Worm (Caenorhabditis elegans): Measurements from ENCODE around the gene Y62H9A.12.

- TF ChIP-seq elt-2 (tag; optimal IDR thresholded peaks at IDR 0.05) (no peak), che-1 (tag; optimal IDR thresholded peaks at IDR 0.05) (no peak), fkh-10 (GFP tag; optimal IDR thresholded peaks at IDR 0.05) (no peak), madf-2 (tag; optimal IDR thresholded peaks at IDR 0.05) (no peak), ceh-45 (GFP tag; IDR thresholded peaks at IDR 0.05) (no peak), Y22D7AL.16 (tag; optimal IDR thresholded peaks at IDR 0.05) (no peak), tbx-2 (tag; optimal IDR thresholded peaks at IDR 0.05) (no peak), pag-3 (tag; optimal IDR thresholded peaks at IDR 0.05; ENCODE audit: borderline replicate concordance) (no peak), lin-11 (tag; optimal IDR thresholded peaks at IDR 0.05) (no peak), hlh-6 (tag; optimal IDR thresholded peaks at IDR 0.05) (no peak)
These were observed 13.7 kb downstream of the Y62H9A.12 start, which contains the start of gene F55G7.4 for ce11 chrX:11927585-11927984.

All from whole organism, late embryonic.